Worm (Caenorhabditis elegans) whole organism, young adult: Measurements from ENCODE around the gene ttr-12.

ENCODE experiments used
- F33H1.4 ChIP-seq: fragments of 200-800 bp; sonication (Bioruptor generic); IDR thresholded peaks from 2 replicates; pipeline ENCODE4 v1.3.6; 2022; ENCODE audit warnings: missing genetic modification reagents, missing genetic modification characterization, missing compliant biosample characterization
- ama-1 ChIP-seq, 3 experiments: fragments of 150-350 bp in 1 of 3; sonication (generic microtip) in 2 of 3; optimal IDR thresholded peaks; 2 replicates each; lab custom pipeline; 2014 to 2018; ENCODE audit warnings: missing biosample characterization in 2 of 3, missing genetic modification characterization in 2 of 3, missing genetic modification reagents in 2 of 3
- chd-7 ChIP-seq: sonication (generic microtip); optimal IDR thresholded peaks from 2 replicates; lab custom pipeline; 2016; ENCODE audit warnings: mild to moderate bottlenecking, missing genetic modification characterization, moderate library complexity, missing compliant biosample characterization
- dpff-1 ChIP-seq: sonication (generic microtip); optimal IDR thresholded peaks from 2 replicates; lab custom pipeline; 2017; ENCODE audit warnings: mild to moderate bottlenecking, missing genetic modification characterization, missing compliant biosample characterization
- ets-4 ChIP-seq: fragments of 200-800 bp; sonication (Bioruptor generic); optimal IDR thresholded peaks from 2 replicates; lab custom pipeline; 2018; ENCODE audit warnings: mild to moderate bottlenecking, missing genetic modification characterization, missing compliant biosample characterization
- madf-6 ChIP-seq: fragments of 200-800 bp; sonication (Bioruptor generic); IDR thresholded peaks from 2 replicates; pipeline ENCODE4 v1.3.6; 2022; ENCODE audit warnings: missing genetic modification reagents, missing genetic modification characterization, missing compliant biosample characterization
- nhr-80 ChIP-seq: sonication (generic microtip); optimal IDR thresholded peaks from 2 replicates; lab custom pipeline; 2016; ENCODE audit warnings: missing genetic modification characterization, missing compliant biosample characterization
- pha-4 ChIP-seq: fragments of 150-350 bp; sonication (generic microtip); optimal IDR thresholded peaks from 2 replicates; lab custom pipeline; 2014; ENCODE audit warnings: missing biosample characterization, missing genetic modification reagents, missing genetic modification characterization
- tlf-1 ChIP-seq: fragments of 200-800 bp; sonication (Bioruptor generic); optimal IDR thresholded peaks from 2 replicates; lab custom pipeline; 2018; ENCODE audit warnings: mild to moderate bottlenecking, missing genetic modification characterization, missing compliant biosample characterization
- unc-130 ChIP-seq: sonication (generic microtip); optimal IDR thresholded peaks from 2 replicates; lab custom pipeline; 2016; ENCODE audit warnings: missing genetic modification reagents, missing genetic modification characterization, missing compliant biosample characterization
- ztf-6 ChIP-seq: fragments of 200-800 bp; sonication (Bioruptor generic); IDR thresholded peaks from 2 replicates; pipeline ENCODE4 v1.3.6; 2022; ENCODE audit warnings: missing genetic modification reagents, missing genetic modification characterization, missing compliant biosample characterization

DNA sequence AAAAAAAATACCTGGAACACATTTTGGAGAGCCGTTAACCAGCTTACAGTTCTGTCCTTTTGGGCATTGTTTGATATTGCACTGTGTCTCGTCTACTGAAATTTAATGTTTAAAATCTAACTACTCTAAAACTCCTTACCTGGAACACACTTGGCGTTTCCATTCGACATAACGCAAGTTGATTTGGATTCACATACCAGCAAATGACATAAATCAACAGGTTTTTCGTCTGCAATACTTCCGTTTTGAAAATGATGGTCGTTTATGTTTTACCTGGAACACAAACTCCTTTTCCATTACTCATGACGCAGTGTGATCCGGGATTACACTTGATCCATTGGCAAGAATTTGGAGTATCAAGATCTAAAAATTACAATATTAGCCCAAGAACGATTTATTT, 16.7 kb upstream of the ttr-12 start:
- TF ChIP-seq unc-130 (GFP tag; lab: Kevin White, UChicago) (no peak), F33H1.4 (GFP tag; lab: Robert Waterston, UW) (no peak), dpff-1 (tag; lab: Kevin White, UChicago) (no peak), nhr-80 (tag; lab: Kevin White, UChicago) (no peak), ztf-6 (GFP tag; lab: Robert Waterston, UW) (no peak), pha-4 (tag; lab: Kevin White, UChicago) (no peak), ets-4 (GFP tag; lab: Kevin White, UChicago) (no peak), ama-1 (optimal IDR thresholded peaks at IDR 0.05; lab: Kevin White, UChicago) (no peak), ama-1 (GFP tag; optimal IDR thresholded peaks at IDR 0.05; lab: Kevin White, UChicago) (no peak), chd-7 (no peak), tlf-1 (GFP tag; lab: Kevin White, UChicago) (no peak), madf-6 (no peak)
